Worm (Caenorhabditis elegans): ENCODE results near the gene sri-50.
"Not testable (repeated sequence)": the region's sequence is repeated elsewhere in the genome, so short reads cannot be mapped to it uniquely, and the experiment has no call there.

Gene sri-50

DNA sequence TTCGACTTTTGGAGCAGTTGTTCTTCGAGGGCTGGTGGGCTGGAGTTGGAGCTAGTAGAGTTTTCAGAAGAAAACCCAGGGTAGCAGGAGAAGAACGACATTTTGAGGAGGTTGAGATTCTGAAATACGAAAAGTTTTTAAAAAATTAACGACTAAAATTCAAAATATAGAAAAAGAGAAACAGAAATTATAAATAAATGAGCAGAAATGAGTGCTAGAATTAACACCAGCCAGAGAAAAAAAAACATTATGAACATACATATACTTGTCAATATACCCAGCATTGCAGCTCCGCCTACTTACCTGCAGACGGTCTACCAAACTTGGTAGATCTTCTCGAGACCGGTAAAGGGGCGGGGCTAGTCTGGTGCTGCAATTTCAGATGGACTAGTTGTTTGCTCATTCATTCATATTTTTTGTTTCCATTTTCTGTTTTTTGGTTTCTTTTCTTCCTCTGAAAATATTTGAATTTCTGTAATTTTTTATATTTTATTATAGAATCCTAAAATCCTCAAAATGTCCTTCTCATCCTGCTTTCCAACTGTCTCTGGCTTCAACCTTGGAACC, 3.0 kb downstream of the sri-50 start, which contains the start of the genes ZC239.20 and ZC239.21:
Gene ZC239.20 (minus strand): TSS at position 101 of the 567 bp plus-strand sequence.
Gene ZC239.21 (plus strand): TSS at position 517 of the 567 bp plus-strand sequence.
- no peak for TF ChIP-seq unc-62 (GFP tag; optimal IDR thresholded peaks at IDR 0.05)

DNA sequence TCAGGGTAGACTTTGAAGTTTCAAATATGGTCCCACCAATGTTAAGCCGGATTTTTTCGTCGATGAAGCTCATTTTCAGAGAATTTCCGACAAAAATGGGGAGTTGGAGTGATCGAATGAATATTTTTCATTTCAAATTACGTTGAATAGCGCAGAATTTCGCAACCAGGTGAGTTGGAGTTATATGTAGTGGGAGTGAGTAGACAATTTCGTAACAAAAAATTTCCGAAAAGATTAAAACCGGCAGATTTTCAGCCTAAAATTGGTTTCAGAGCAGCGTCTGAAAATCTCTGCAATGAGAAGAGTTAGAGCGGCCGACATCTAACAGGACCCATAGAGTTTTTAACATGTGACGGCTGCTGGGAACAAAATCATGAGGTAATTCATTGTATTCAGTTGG, 5.2 kb downstream of the sri-50 start, which contains the start of gene sdz-35:
Gene sdz-35 (minus strand): TSS at position 101 of the 400 bp plus-strand sequence.
- no peak for TF ChIP-seq unc-62 (GFP tag; optimal IDR thresholded peaks at IDR 0.05)

- TF ChIP-seq unc-62 (GFP tag; optimal IDR thresholded peaks at IDR 0.05), result no peak
These were observed 5.7 kb downstream of the sri-50 start, which contains the start of gene ZC239.6 for ce11 chrII:3209251-3209650. Gene ZC239.6 (plus strand): TSS chrII:3209631.

DNA sequence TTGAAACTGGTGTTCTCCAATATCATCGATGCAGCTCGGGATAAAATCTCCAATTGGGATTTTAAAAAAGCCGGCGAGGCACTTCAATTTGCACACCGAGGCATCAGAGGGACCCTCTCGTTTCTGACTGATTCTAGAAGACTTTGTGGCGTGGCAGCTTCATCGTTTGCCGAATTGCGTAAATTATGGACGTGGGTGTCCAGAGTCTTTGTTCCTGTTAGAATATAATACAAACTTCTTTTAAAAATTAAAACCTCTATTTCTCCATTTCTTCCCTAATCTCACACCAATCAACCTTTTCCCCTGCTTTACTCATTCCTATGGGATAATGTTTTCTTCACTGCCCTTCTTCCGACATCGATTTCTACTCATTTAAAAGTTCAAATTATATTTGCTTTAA, 6.8 kb downstream of the sri-50 start, which contains the start of gene ZC239.5:
Gene ZC239.5 (plus strand): TSS at position 301 of the 400 bp plus-strand sequence.
- no peak for TF ChIP-seq unc-62 (GFP tag; optimal IDR thresholded peaks at IDR 0.05)

ce11 chrII:3213898-3214297, 10.4 kb downstream of the sri-50 start, which contains the start of gene ZC239.4:
Gene ZC239.4 (plus strand): TSS chrII:3214198.
- TF ChIP-seq unc-62 (GFP tag; optimal IDR thresholded peaks at IDR 0.05), result no peak

- not testable (repeated sequence) for TF ChIP-seq unc-62 (GFP tag; optimal IDR thresholded peaks at IDR 0.05)
These were observed 12.2 kb downstream of the sri-50 start, which contains the start of gene ZC239.3 for ce11 chrII:3215762-3216161. Gene ZC239.3 (plus strand): TSS chrII:3216062.

DNA sequence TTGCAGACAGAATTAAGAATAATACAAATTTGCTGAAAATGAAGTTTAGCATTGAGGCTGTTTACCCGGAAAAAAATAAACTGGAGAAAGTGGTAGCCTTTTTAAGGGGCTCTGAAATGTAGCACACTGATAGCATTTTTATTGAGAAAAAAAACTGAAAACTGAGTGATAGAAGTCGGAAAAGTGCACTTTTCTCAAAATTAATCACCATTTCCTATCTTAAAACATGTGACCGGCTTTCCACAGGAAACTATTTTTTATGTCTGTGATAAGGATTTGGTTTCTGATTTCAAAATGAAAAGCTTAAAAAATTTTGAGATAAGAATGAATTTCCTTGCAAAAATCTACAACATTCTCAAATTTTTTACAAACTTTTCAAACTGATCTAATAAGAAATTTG, 17.2 kb downstream of the sri-50 start, which contains the start of gene ZC239.22:
Gene ZC239.22 (minus strand): TSS at position 101 of the 400 bp plus-strand sequence.
- TF ChIP-seq unc-62 (GFP tag; optimal IDR thresholded peaks at IDR 0.05), result no peak

ce11 chrII:3221730-3222129, 18.2 kb downstream of the sri-50 start, which contains the start of gene ZC239.14:
Gene ZC239.14 (minus strand): TSS chrII:3222034.
- TF ChIP-seq unc-62 (GFP tag; optimal IDR thresholded peaks at IDR 0.05), result no peak

DNA sequence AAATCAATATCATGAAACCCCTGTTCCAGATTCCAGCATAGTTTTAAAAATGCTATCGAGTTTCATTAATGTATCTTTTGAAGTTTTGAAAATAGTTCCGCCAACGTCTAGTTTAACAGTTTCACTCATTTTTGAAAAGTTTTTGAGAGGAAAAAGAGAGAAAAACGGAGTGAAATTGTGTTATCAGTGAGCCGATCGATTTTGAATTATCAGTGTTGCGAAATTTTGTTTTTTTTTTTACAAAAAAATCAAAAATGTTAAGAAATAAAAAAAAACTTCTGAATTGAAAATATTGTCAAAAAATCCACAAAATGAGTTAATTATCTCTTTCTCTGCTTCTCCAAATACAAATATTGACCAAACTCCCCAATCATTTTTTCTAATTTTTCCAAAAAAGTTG, 19.2 kb downstream of the sri-50 start, which contains the start of gene ZC239.13:
Gene ZC239.13 (minus strand): TSS at position 154 of the 400 bp plus-strand sequence.
- no peak for TF ChIP-seq unc-62 (GFP tag; optimal IDR thresholded peaks at IDR 0.05)

DNA sequence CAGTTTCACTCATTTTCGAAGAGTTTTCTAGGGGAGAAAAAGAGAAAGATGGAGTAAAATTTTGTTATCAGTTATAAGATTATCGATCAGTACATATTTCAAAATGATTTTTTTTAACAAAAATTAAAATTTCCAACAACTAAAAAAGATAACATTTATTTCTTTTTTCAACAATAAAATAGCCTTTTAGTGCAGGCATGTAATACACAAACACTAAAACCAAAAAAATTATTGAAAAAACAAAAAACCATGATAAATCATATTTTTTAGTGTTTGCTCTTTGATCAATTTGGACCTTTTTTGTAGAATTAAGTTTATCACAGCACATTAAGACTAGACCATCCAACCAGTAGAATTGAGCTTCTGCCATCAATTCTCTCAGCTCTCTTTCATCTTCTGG, 21.1 kb downstream of the sri-50 start, which contains the start of gene ZC239.15:
Gene ZC239.15 (minus strand): TSS at position 101 of the 400 bp plus-strand sequence.
- TF ChIP-seq unc-62 (GFP tag; optimal IDR thresholded peaks at IDR 0.05), result no peak

DNA sequence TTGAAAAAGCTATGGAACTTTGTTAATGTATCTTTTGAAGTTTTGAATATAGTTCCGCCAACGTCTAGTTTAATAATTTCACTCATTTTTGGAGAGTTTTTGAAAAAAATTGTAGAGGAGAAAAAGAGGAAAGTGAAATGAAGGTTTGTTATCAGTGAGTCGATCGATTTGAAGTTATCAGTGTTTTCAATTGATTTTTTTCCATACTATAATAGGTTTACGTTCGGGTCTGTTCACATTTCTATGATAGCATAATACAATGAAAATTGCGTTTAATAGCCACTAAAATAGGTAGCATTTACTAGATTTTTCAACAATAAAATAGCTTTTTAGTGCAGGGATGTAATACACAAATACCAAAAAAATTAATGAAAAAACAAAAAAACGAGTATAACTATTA, 21.7 kb downstream of the sri-50 start, which contains the start of gene ZC239.16:
Gene ZC239.16 (minus strand): TSS at position 120 of the 400 bp plus-strand sequence.
- TF ChIP-seq unc-62 (GFP tag; optimal IDR thresholded peaks at IDR 0.05), result no peak

- no peak for TF ChIP-seq unc-62 (GFP tag; optimal IDR thresholded peaks at IDR 0.05)
These were observed 22.3 kb downstream of the sri-50 start, which contains the start of gene ZC239.17 for ce11 chrII:3225780-3226179. Gene ZC239.17 (minus strand): TSS chrII:3225880.

DNA sequence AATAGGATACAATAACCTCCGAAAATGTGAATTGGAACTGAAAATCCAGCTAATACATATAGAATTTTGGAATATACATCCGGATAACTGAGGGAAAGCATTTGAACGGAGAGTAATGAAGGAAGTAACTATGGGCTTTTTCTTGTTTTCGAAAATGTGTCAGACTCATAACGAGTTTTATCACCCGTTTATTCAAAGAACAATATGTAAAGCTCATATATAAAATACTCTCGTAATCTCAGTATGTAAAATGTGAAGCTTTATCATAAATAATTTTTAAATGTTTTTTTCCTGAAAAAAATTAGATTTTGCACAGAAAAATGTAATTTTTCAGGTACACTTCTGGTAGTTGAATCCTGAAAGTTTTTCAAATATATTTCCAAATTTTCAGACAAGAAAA, 26.9 kb downstream of the sri-50 start, which contains the start of gene srh-297:
Gene srh-297 (minus strand): TSS at position 101 of the 400 bp plus-strand sequence.
- TF ChIP-seq unc-62 (GFP tag; optimal IDR thresholded peaks at IDR 0.05), result no peak

- TF ChIP-seq unc-62 (GFP tag; optimal IDR thresholded peaks at IDR 0.05), result no peak
These were observed 31.2 kb downstream of the sri-50 start, which contains the start of gene C17F4.8 for ce11 chrII:3234725-3235124. Gene C17F4.8 (minus strand): TSS chrII:3234825.

ce11 chrII:3237038-3237521, 33.6 kb downstream of the sri-50 start, which contains the start of the genes srz-67 and C17F4.11:
Gene srz-67 (minus strand): TSS chrII:3237138.
Gene C17F4.11 (plus strand): TSS chrII:3237471.
- no peak for TF ChIP-seq unc-62 (GFP tag; optimal IDR thresholded peaks at IDR 0.05)

DNA sequence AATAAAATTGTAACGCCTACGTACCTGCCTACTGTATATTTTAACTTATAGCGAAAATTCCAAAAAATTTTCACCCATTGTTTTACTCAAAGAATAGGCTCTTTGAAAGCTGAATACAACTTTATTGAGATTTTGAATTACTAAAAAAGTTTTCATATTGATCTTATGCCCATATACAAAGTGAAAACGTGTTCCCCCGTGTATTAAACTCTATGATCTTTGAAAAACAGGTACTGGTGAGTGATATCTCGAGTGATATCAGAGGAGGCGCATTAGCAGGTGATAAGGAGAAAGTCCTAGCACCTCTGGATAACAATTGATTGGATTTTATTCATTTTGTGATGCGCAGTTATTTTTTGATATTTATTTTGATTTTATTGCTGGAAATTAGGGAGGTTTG, 36.7 kb downstream of the sri-50 start, which contains the start of gene C17F4.3:
Gene C17F4.3 (plus strand): TSS at position 301 of the 400 bp plus-strand sequence.
- TF ChIP-seq unc-62 (GFP tag; optimal IDR thresholded peaks at IDR 0.05), result no peak
